Fruit fly (Drosophila melanogaster): Measurements from ENCODE around the gene Xe7.

- TF ChIP-seq fkh (GFP tag; optimal IDR thresholded peaks at IDR 0.05) = no peak
- no peak for TF ChIP-seq Lpt (GFP tag; optimal IDR thresholded peaks at IDR 0.05)
- no peak for TF ChIP-seq CG6792 (GFP tag; optimal IDR thresholded peaks at IDR 0.05)
- no peak for TF ChIP-seq salr (GFP tag; optimal IDR thresholded peaks at IDR 0.05)
- TF ChIP-seq CG7368 (GFP tag; optimal IDR thresholded peaks at IDR 0.05) = no peak
- TF ChIP-seq CG1621 (tag; optimal IDR thresholded peaks at IDR 0.05) = no peak
- no peak for TF ChIP-seq CG3919 (GFP tag; optimal IDR thresholded peaks at IDR 0.05)
- no peak for TF ChIP-seq Gug (GFP tag; IDR thresholded peaks at IDR 0.05)
- no peak for TF ChIP-seq achi (GFP tag; optimal IDR thresholded peaks at IDR 0.05)
- no peak for TF ChIP-seq CG3032 (tag; optimal IDR thresholded peaks at IDR 0.05)
These were observed 19.2 kb downstream of the Xe7 start for dm6 chr3R:5649903-5650302.
